Worm (Caenorhabditis elegans) whole organism, young adult: ENCODE measurements around the gene lin-14.

ENCODE experiments used
- B0261.1 ChIP-seq: sonication (generic microtip); optimal IDR thresholded peaks from 2 replicates; lab custom pipeline; 2016; ENCODE audit warnings: mild to moderate bottlenecking, missing genetic modification characterization, moderate library complexity, missing compliant biosample characterization
- C06A6.2 ChIP-seq: fragments of 200-800 bp; sonication (Bioruptor generic); conservative IDR thresholded peaks from 2 replicates; pipeline ENCODE4 v1.3.6; 2022; ENCODE audit warnings: missing genetic modification characterization, missing compliant biosample characterization
- F22D6.2 ChIP-seq: sonication (generic microtip); optimal IDR thresholded peaks from 2 replicates; lab custom pipeline; 2016; ENCODE audit warnings: mild to moderate bottlenecking, missing genetic modification characterization, missing compliant biosample characterization
- Y53F4B.3 ChIP-seq: fragments of 200-800 bp; sonication (Bioruptor generic); IDR thresholded peaks from 2 replicates; pipeline ENCODE4 v1.3.6; 2022; ENCODE audit warnings: missing genetic modification reagents, missing genetic modification characterization, missing compliant biosample characterization
- Y79H2A.3 ChIP-seq: fragments of 200-800 bp; sonication (Bioruptor generic); conservative IDR thresholded peaks from 2 replicates; pipeline ENCODE4 v1.3.6; 2022; ENCODE audit warnings: missing genetic modification reagents, missing genetic modification characterization, missing compliant biosample characterization
- atf-7 ChIP-seq: sonication (generic microtip); optimal IDR thresholded peaks from 2 replicates; lab custom pipeline; 2017; ENCODE audit warnings: mild to moderate bottlenecking, missing genetic modification characterization, missing compliant biosample characterization
- efl-1 ChIP-seq: fragments of 150-350 bp; optimal IDR thresholded peaks from 2 replicates; lab custom pipeline; 2014; ENCODE audit warnings: missing biosample characterization, missing genetic modification reagents, missing genetic modification characterization
- ets-4 ChIP-seq: fragments of 200-800 bp; sonication (Bioruptor generic); optimal IDR thresholded peaks from 2 replicates; lab custom pipeline; 2018; ENCODE audit warnings: mild to moderate bottlenecking, missing genetic modification characterization, missing compliant biosample characterization
- nfya-1 ChIP-seq: sonication (generic microtip); optimal IDR thresholded peaks from 2 replicates; lab custom pipeline; 2017; ENCODE audit warnings: antibody characterized with exemption, missing compliant biosample characterization, missing genetic modification characterization, borderline replicate concordance; ENCODE audit not compliant: insufficient read depth
- nhr-179 ChIP-seq: sonication (generic microtip); optimal IDR thresholded peaks from 2 replicates; lab custom pipeline; 2016; ENCODE audit warnings: mild to moderate bottlenecking, missing genetic modification characterization, missing compliant biosample characterization
- rec-8 ChIP-seq, 2 experiments: sonication (generic microtip); optimal IDR thresholded peaks; 2 replicates each; lab custom pipeline; 2016; ENCODE audit warnings: mild to moderate bottlenecking in 2 of 2, missing genetic modification characterization in 2 of 2, missing genetic modification reagents in 2 of 2, missing genotype in 2 of 2, missing biosample characterization in 1 of 2, missing compliant biosample characterization in 1 of 2, moderate library complexity in 1 of 2
- sptf-2 ChIP-seq: fragments of 200-800 bp; sonication (Bioruptor generic); optimal IDR thresholded peaks from 2 replicates; lab custom pipeline; 2018; ENCODE audit warnings: mild to moderate bottlenecking, missing genetic modification characterization, missing compliant biosample characterization
- unc-130 ChIP-seq: sonication (generic microtip); optimal IDR thresholded peaks from 2 replicates; lab custom pipeline; 2016; ENCODE audit warnings: missing genetic modification reagents, missing genetic modification characterization, missing compliant biosample characterization
- ztf-18 ChIP-seq: sonication (generic microtip); optimal IDR thresholded peaks from 2 replicates; lab custom pipeline; 2016; ENCODE audit warnings: missing genotype, mild to moderate bottlenecking, missing genetic modification characterization, missing compliant biosample characterization

- TF ChIP-seq C06A6.2 (GFP tag; lab: Robert Waterston, UW): no peak
- TF ChIP-seq Y53F4B.3 (GFP tag; lab: Robert Waterston, UW): no peak
- TF ChIP-seq efl-1: no peak
- TF ChIP-seq nhr-179 (tag; lab: Kevin White, UChicago): no peak
- TF ChIP-seq rec-8 (tag; optimal IDR thresholded peaks at IDR 0.05; lab: Kevin White, UChicago): no peak
- no peak for TF ChIP-seq ets-4
- no peak for TF ChIP-seq unc-130
- TF ChIP-seq F22D6.2 (tag; lab: Kevin White, UChicago): no peak
- TF ChIP-seq atf-7 (tag; lab: Kevin White, UChicago): no peak
- no peak for TF ChIP-seq B0261.1 (tag; lab: Kevin White, UChicago)
- no peak for TF ChIP-seq Y79H2A.3
- TF ChIP-seq ztf-18 (tag; lab: Kevin White, UChicago): no peak
- TF ChIP-seq sptf-2 (GFP tag; lab: Kevin White, UChicago): no peak
- no peak for TF ChIP-seq nfya-1 (tag; lab: Kevin White, UChicago)
Measured at ce11 chrX:11489830-11490229, 24.5 kb downstream of the lin-14 start, which contains the start of gene spp-21.
